Worm (Caenorhabditis elegans) whole organism, L2 larva: ENCODE results near the gene F54C9.7.

ENCODE experiments used
- alr-1 ChIP-seq: fragments of 150-350 bp; optimal IDR thresholded peaks from 2 replicates; lab custom pipeline; 2014; ENCODE audit warnings: missing biosample characterization, missing genetic modification characterization
- zag-1 ChIP-seq: fragments of 150-350 bp; optimal IDR thresholded peaks from 2 replicates; lab custom pipeline; 2014; ENCODE audit warnings: missing biosample characterization, missing genetic modification characterization

- TF ChIP-seq alr-1 (tag; lab: Kevin White, UChicago) (no peak), zag-1 (tag; lab: Kevin White, UChicago) (no peak)
Observed at ce11 chrII:8585921-8586320, 12.8 kb downstream of the F54C9.7 start.
